Fruit fly (Drosophila melanogaster) whole organism, embryonic: ENCODE measurements around the gene Hsp60B.

Experiments used
- Awh ChIP-seq: fragments of 200-800 bp; sonication (Bioruptor generic); IDR thresholded peaks from 2 replicates; pipeline ENCODE4, ENCODE4 v1.3.6; 2022; ENCODE audit warnings: missing biosample characterization, missing genetic modification characterization
- CG1024 ChIP-seq: fragments of 200-800 bp; sonication (Bioruptor generic); IDR thresholded peaks from 2 replicates; pipeline ENCODE4 v1.3.6; 2022; ENCODE audit warnings: missing biosample characterization, missing genetic modification characterization
- CG10654 ChIP-seq: fragments of 200-800 bp; sonication (Bioruptor generic); optimal IDR thresholded peaks from 2 replicates; lab custom pipeline; 2016; ENCODE audit warnings: missing biosample characterization, missing genetic modification characterization
- CG11398 ChIP-seq: fragments of 200-800 bp; sonication (Bioruptor generic); optimal IDR thresholded peaks from 2 replicates; lab custom pipeline; 2016; ENCODE audit warnings: missing biosample characterization, missing genetic modification characterization
- CG12299 ChIP-seq: fragments of 200-800 bp; sonication (Bioruptor generic); optimal IDR thresholded peaks from 2 replicates; lab custom pipeline; 2018; ENCODE audit warnings: missing biosample characterization, mild to moderate bottlenecking, missing genetic modification characterization
- CG13894 ChIP-seq: fragments of 200-800 bp; sonication (Bioruptor generic); optimal IDR thresholded peaks from 3 replicates; lab custom pipeline; 2018; ENCODE audit warnings: missing biosample characterization, mild to moderate bottlenecking, missing genetic modification characterization, moderate library complexity
- CG14050 ChIP-seq: fragments of 200-800 bp; sonication (Bioruptor generic); IDR thresholded peaks from 3 replicates; pipeline ENCODE4 v1.3.6; 2022; ENCODE audit warnings: missing biosample characterization, missing genetic modification characterization
- CG14860 ChIP-seq: fragments of 200-800 bp; sonication (Bioruptor generic); IDR thresholded peaks from 3 replicates; pipeline ENCODE4 v1.3.6; 2022; ENCODE audit warnings: missing biosample characterization, missing genetic modification characterization; ENCODE audit not compliant: partially characterized antibody
- CG17361 ChIP-seq: fragments of 200-800 bp; sonication (Bioruptor generic); IDR thresholded peaks from 3 replicates; pipeline ENCODE4 v1.3.6; 2022; ENCODE audit warnings: missing biosample characterization, missing genetic modification characterization
- CG18764 ChIP-seq: fragments of 200-800 bp; sonication (Bioruptor generic); optimal IDR thresholded peaks from 3 replicates; lab custom pipeline; 2016; ENCODE audit warnings: missing biosample characterization, missing genetic modification characterization
- CG3163 ChIP-seq: fragments of 200-800 bp; sonication (Bioruptor generic); optimal IDR thresholded peaks from 3 replicates; lab custom pipeline; 2016; ENCODE audit warnings: missing biosample characterization, missing genetic modification characterization
- CG3281 ChIP-seq: fragments of 200-800 bp; sonication (Bioruptor generic); optimal IDR thresholded peaks from 3 replicates; lab custom pipeline; 2017; ENCODE audit warnings: missing biosample characterization, mild to moderate bottlenecking, missing genetic modification characterization
- CG4404 ChIP-seq: fragments of 200-800 bp; sonication (Bioruptor generic); IDR thresholded peaks from 2 replicates; pipeline ENCODE4 v1.3.6; 2022; ENCODE audit warnings: missing biosample characterization, missing genetic modification characterization
- CG4820 ChIP-seq: fragments of 200-800 bp; sonication (Bioruptor generic); optimal IDR thresholded peaks from 3 replicates; lab custom pipeline; 2016; ENCODE audit warnings: missing biosample characterization, missing genetic modification characterization
- CG6791 ChIP-seq: fragments of 200-800 bp; sonication (Bioruptor generic); IDR thresholded peaks from 3 replicates; pipeline ENCODE4 v1.3.6; 2022; ENCODE audit warnings: missing biosample characterization, missing genetic modification characterization; ENCODE audit not compliant: partially characterized antibody
- CG7372 ChIP-seq: fragments of 200-800 bp; sonication (Bioruptor generic); IDR thresholded peaks from 2 replicates; pipeline ENCODE4 v1.3.6; 2022; ENCODE audit warnings: missing biosample characterization, missing genetic modification characterization
- CG7786 ChIP-seq: fragments of 200-800 bp; sonication (Bioruptor generic); optimal IDR thresholded peaks from 2 replicates; lab custom pipeline; 2016; ENCODE audit warnings: missing biosample characterization, missing genetic modification characterization
- CG7839 ChIP-seq: fragments of 200-800 bp; sonication (Bioruptor generic); optimal IDR thresholded peaks from 3 replicates; lab custom pipeline; 2018; ENCODE audit warnings: missing biosample characterization, mild to moderate bottlenecking, missing genetic modification characterization, moderate library complexity
- CG8924 ChIP-seq: fragments of 200-800 bp; optimal IDR thresholded peaks from 3 replicates; lab custom pipeline; 2019; ENCODE audit warnings: missing biosample characterization, mild to moderate bottlenecking, missing genetic modification characterization, moderate library complexity
- CG8944 ChIP-seq: fragments of 200-800 bp; sonication (Bioruptor generic); optimal IDR thresholded peaks from 3 replicates; lab custom pipeline; 2016; ENCODE audit warnings: missing biosample characterization, missing genetic modification characterization
- CkIIα-i1 ChIP-seq: fragments of 200-800 bp; sonication (Bioruptor generic); IDR thresholded peaks from 2 replicates; pipeline ENCODE4 v1.3.6; 2022; ENCODE audit warnings: missing biosample characterization, missing genetic modification characterization
- Deaf1 ChIP-seq: fragments of 200-800 bp; optimal IDR thresholded peaks from 3 replicates; lab custom pipeline; 2019; ENCODE audit warnings: missing biosample characterization, mild to moderate bottlenecking, missing genetic modification characterization, moderate library complexity
- Dip3 ChIP-seq: fragments of 200-800 bp; sonication (Bioruptor generic); optimal IDR thresholded peaks from 3 replicates; lab custom pipeline; 2016; ENCODE audit warnings: missing biosample characterization, missing genetic modification characterization
- Ets97D ChIP-seq: fragments of 200-800 bp; sonication (Bioruptor generic); optimal IDR thresholded peaks from 3 replicates; lab custom pipeline; 2016; ENCODE audit warnings: missing biosample characterization, missing genetic modification characterization
- Fer3 ChIP-seq: fragments of 200-800 bp; sonication (Bioruptor generic); optimal IDR thresholded peaks from 2 replicates; lab custom pipeline; 2018; ENCODE audit warnings: missing biosample characterization, mild to moderate bottlenecking, missing genetic modification characterization, moderate library complexity
- Hey ChIP-seq: fragments of 200-800 bp; sonication (Bioruptor generic); optimal IDR thresholded peaks from 3 replicates; lab custom pipeline; 2018; ENCODE audit warnings: missing biosample characterization, mild to moderate bottlenecking, missing genetic modification characterization
- Hr78 ChIP-seq, 2 experiments: fragments of 200-800 bp in 1 of 2; fragments of >200 bp in 1 of 2; sonication (Bioruptor generic) in 1 of 2; optimal IDR thresholded peaks; 2 replicates each; lab custom pipeline; 2017 to 2019; ENCODE audit warnings: missing biosample characterization in 2 of 2, missing genetic modification characterization in 2 of 2, mild to moderate bottlenecking in 1 of 2, moderate library complexity in 1 of 2
- NK7.1 ChIP-seq: fragments of 200-800 bp; sonication (Bioruptor generic); optimal IDR thresholded peaks from 3 replicates; lab custom pipeline; 2016; ENCODE audit warnings: missing biosample characterization, missing genetic modification characterization
- Ssrp ChIP-seq: fragments of 200-800 bp; sonication (Bioruptor generic); optimal IDR thresholded peaks from 2 replicates; lab custom pipeline; 2018; ENCODE audit warnings: missing biosample characterization, mild to moderate bottlenecking, missing genetic modification characterization, moderate library complexity
- Vsx1 ChIP-seq: fragments of 200-800 bp; sonication (Bioruptor generic); optimal IDR thresholded peaks from 2 replicates; lab custom pipeline; 2017; ENCODE audit warnings: missing biosample characterization, mild to moderate bottlenecking, missing genetic modification characterization, missing genetic modification reagents
- abd-A ChIP-seq: fragments of 200-800 bp; sonication (Bioruptor generic); optimal IDR thresholded peaks from 3 replicates; lab custom pipeline; 2019; ENCODE audit warnings: missing biosample characterization, mild to moderate bottlenecking, missing genetic modification characterization, moderate library complexity
- al ChIP-seq: fragments of 200-800 bp; sonication (Bioruptor generic); IDR thresholded peaks from 2 replicates; pipeline ENCODE4 v1.3.6; 2022; ENCODE audit warnings: missing biosample characterization, missing genetic modification characterization
- cg ChIP-seq: fragments of 200-800 bp; sonication (Bioruptor generic); optimal IDR thresholded peaks from 3 replicates; lab custom pipeline; 2019; ENCODE audit warnings: missing biosample characterization, mild to moderate bottlenecking, missing genetic modification characterization, moderate library complexity
- chif ChIP-seq, 2 experiments: fragments of 200-800 bp; sonication (Bioruptor generic); optimal IDR thresholded peaks; 3 replicates each; lab custom pipeline; 2016; ENCODE audit warnings: missing biosample characterization in 2 of 2, missing genetic modification characterization in 2 of 2
- chinmo ChIP-seq: fragments of 200-800 bp; sonication (Bioruptor generic); IDR thresholded peaks from 4 replicates; pipeline ENCODE4 v1.3.6; 2022; ENCODE audit warnings: missing biosample characterization, missing genetic modification characterization; ENCODE audit not compliant: partially characterized antibody
- dmrt99B ChIP-seq: fragments of 200-800 bp; sonication (Bioruptor generic); optimal IDR thresholded peaks from 2 replicates; lab custom pipeline; 2018; ENCODE audit warnings: missing biosample characterization, mild to moderate bottlenecking, missing genetic modification characterization, moderate library complexity
- gro ChIP-seq: fragments of 200-800 bp; sonication (Bioruptor generic); optimal IDR thresholded peaks from 2 replicates; lab custom pipeline; 2016; ENCODE audit warnings: missing biosample characterization, missing genetic modification characterization
- hkb ChIP-seq, 2 experiments: fragments of 200-800 bp in 1 of 2; fragments of >200 bp in 1 of 2; sonication (Bioruptor generic) in 1 of 2; IDR thresholded peaks in 1 of 2; optimal IDR thresholded peaks in 1 of 2; 2 replicates each; pipeline versions ENCODE4 v1.3.6 to Lab custom; 2017 to 2022; ENCODE audit warnings: missing biosample characterization in 1 of 2, missing genetic modification characterization in 1 of 2
- hth ChIP-seq: fragments of >200 bp; optimal IDR thresholded peaks from 2 replicates; lab custom pipeline; 2017; ENCODE audit warnings: inconsistent platforms
- insv ChIP-seq, 2 experiments: fragments of 200-800 bp; sonication (Bioruptor generic); optimal IDR thresholded peaks; 3 replicates each; lab custom pipeline; 2016 to 2018; ENCODE audit warnings: missing biosample characterization in 2 of 2, missing genetic modification characterization in 2 of 2
- jigr1 ChIP-seq: fragments of 200-800 bp; sonication (Bioruptor generic); IDR thresholded peaks from 3 replicates; pipeline ENCODE4 v1.3.6; 2022; ENCODE audit warnings: missing biosample characterization, missing genetic modification characterization
- mirr ChIP-seq: fragments of 200-800 bp; sonication (Bioruptor generic); optimal IDR thresholded peaks from 3 replicates; lab custom pipeline; 2018; ENCODE audit warnings: missing biosample characterization, mild to moderate bottlenecking, missing genetic modification characterization
- pfk ChIP-seq: fragments of 200-800 bp; sonication (Bioruptor generic); optimal IDR thresholded peaks from 2 replicates; lab custom pipeline; 2018; ENCODE audit warnings: missing biosample characterization, mild to moderate bottlenecking, missing genetic modification characterization, moderate library complexity
- phol ChIP-seq: fragments of 200-800 bp; sonication (Bioruptor generic); optimal IDR thresholded peaks from 3 replicates; lab custom pipeline; 2018; ENCODE audit warnings: missing biosample characterization, mild to moderate bottlenecking, missing genetic modification characterization, moderate library complexity
- prd ChIP-seq, 3 experiments: fragments of >200 bp in 2 of 3; fragments of 200-800 bp in 1 of 3; sonication (Bioruptor generic) in 1 of 3; optimal IDR thresholded peaks in 2 of 3; IDR thresholded peaks in 1 of 3; 2 replicates in 2 of 3; 3 replicates in 1 of 3; pipeline versions ENCODE4 v1.3.6 to Lab custom; 2017 to 2022; ENCODE audit warnings: missing biosample characterization in 1 of 3, missing genetic modification characterization in 1 of 3
- sob ChIP-seq: fragments of 200-800 bp; sonication (Bioruptor generic); IDR thresholded peaks from 2 replicates; pipeline ENCODE4 v1.3.6; 2022; ENCODE audit warnings: missing biosample characterization, missing genetic modification characterization
- z ChIP-seq: fragments of 200-800 bp; sonication (Bioruptor generic); IDR thresholded peaks from 3 replicates; pipeline ENCODE4 v1.3.6; 2022; ENCODE audit warnings: missing biosample characterization, missing genetic modification characterization

Gene Hsp60B

dm6 chr2L:714747-715488 is 13.2 kb upstream of the Hsp60B start, which contains the start of gene ds (continued):
- TF ChIP-seq Awh (GFP tag; lab: Robert Waterston, UW) = no peak
- TF ChIP-seq gro (GFP tag; lab: Kevin White, UChicago) = no peak
- TF ChIP-seq CG14860 = no peak
- no peak for TF ChIP-seq CG14050
- peak; percentile 41 for TF ChIP-seq abd-A (tag; lab: Kevin White, UChicago)
- TF ChIP-seq CG8944 (GFP tag; lab: Kevin White, UChicago) = no peak
- TF ChIP-seq CG7839 (tag; lab: Kevin White, UChicago) = no peak

dm6 chr2L:715489-715849 is 12.7 kb upstream of the Hsp60B start:
- TF ChIP-seq CG7786 (GFP tag; lab: Kevin White, UChicago) (peak; percentile 84), CG17361 (GFP tag; lab: Robert Waterston, UW) (peak; percentile 85), Dip3 (GFP tag; lab: Kevin White, UChicago) (peak; percentile 16), dmrt99B (peak; percentile 92), chinmo (GFP tag; lab: Robert Waterston, UW) (no peak), CkIIα-i1 (GFP tag; lab: Robert Waterston, UW) (no peak), CG8924 (tag; lab: Kevin White, UChicago) (peak; percentile 87), phol (tag; lab: Kevin White, UChicago) (peak; percentile 90), insv (GFP tag; optimal IDR thresholded peaks at IDR 0.05; lab: Kevin White, UChicago) (peak in 1 of 2 experiments; percentile 2), hkb (optimal IDR thresholded peaks at IDR 0.05; lab: Kevin White, UChicago) (no peak), hkb (GFP tag; IDR thresholded peaks at IDR 0.05; lab: Robert Waterston, UW) (peak; percentile 82), CG10654 (GFP tag; lab: Kevin White, UChicago) (peak; percentile 77), jigr1 (GFP tag; lab: Robert Waterston, UW) (peak; percentile 76; the same call in 2 of the 3 replicates), Ssrp (peak; percentile 86), CG13894 (tag; lab: Kevin White, UChicago) (no peak), Hr78 (GFP tag; optimal IDR thresholded peaks at IDR 0.05; lab: Kevin White, UChicago) (peak in 1 of 2 experiments; percentile 74), sob (GFP tag; lab: Robert Waterston, UW) (peak; percentile 71; the same call in 1 of the 2 replicates), mirr (GFP tag; lab: Kevin White, UChicago) (no peak), CG4820 (peak; percentile 87), Fer3 (tag; lab: Kevin White, UChicago) (peak; percentile 54), prd (optimal IDR thresholded peaks at IDR 0.05; lab: Kevin White, UChicago) (no peak), prd (GFP tag; IDR thresholded peaks at IDR 0.05; lab: Robert Waterston, UW) (peak; percentile 87), Ets97D (peak; percentile 31), CG6791 (GFP tag; lab: Robert Waterston, UW) (no peak), CG7372 (GFP tag; lab: Robert Waterston, UW) (no peak), chif (GFP tag; optimal IDR thresholded peaks at IDR 0.05; lab: Kevin White, UChicago) (peak; percentile 89 to 94), NK7.1 (peak; percentile 75), Deaf1 (peak; percentile 13), CG3163 (GFP tag; lab: Kevin White, UChicago) (peak; percentile 71), CG12299 (tag; lab: Kevin White, UChicago) (peak; percentile 39), hth (no peak), Vsx1 (GFP tag; lab: Kevin White, UChicago) (peak; percentile 89), CG1024 (peak; percentile 66; the same call in 1 of the 2 replicates), cg (GFP tag; lab: Kevin White, UChicago) (no peak), CG18764 (GFP tag; lab: Kevin White, UChicago) (peak; percentile 80), CG3281 (GFP tag; lab: Kevin White, UChicago) (peak; percentile 41), pfk (GFP tag; lab: Kevin White, UChicago) (no peak), CG11398 (GFP tag; lab: Kevin White, UChicago) (peak; percentile 79), Hey (no peak), CG4404 (GFP tag; lab: Robert Waterston, UW) (peak; percentile 71), al (GFP tag; lab: Robert Waterston, UW) (no peak), z (GFP tag; lab: Robert Waterston, UW) (no peak)
